Fruit fly (Drosophila melanogaster) S2 (cell line): ENCODE measurements around the gene CG5846.

Source experiments
- CG8478 ChIP-seq: fragments of >200 bp; optimal IDR thresholded peaks from 2 replicates; lab custom pipeline; 2018
- CTCF ChIP-seq, 2 experiments: fragments of >200 bp; optimal IDR thresholded peaks; 2 replicates each; lab custom pipeline; 2018

The CG5846 gene

dm6 chr2L:9956993-9957652 is at the start of gene CG5846, which contains the start of gene CG4658:
TSS of gene CG5846 (minus strand) at chr2L:9957237.
TSS of gene CG4658 (plus strand) at chr2L:9957132.
- TF ChIP-seq CG8478 (lab: Kevin White, UChicago) (no peak), CTCF (optimal IDR thresholded peaks at IDR 0.05; lab: Kevin White, UChicago) (no peak)

dm6 chr2L:10004574-10004973 is 47.5 kb upstream of the CG5846 start:
- TF ChIP-seq CG8478 (lab: Kevin White, UChicago) (no peak), CTCF (optimal IDR thresholded peaks at IDR 0.05; lab: Kevin White, UChicago) (no peak)

dm6 chr2L:10003593-10003992 is 46.6 kb upstream of the CG5846 start, which contains the start of gene Ndf:
TSS of gene Ndf (plus strand) at chr2L:10003832.
- TF ChIP-seq CTCF (optimal IDR thresholded peaks at IDR 0.05; lab: Kevin White, UChicago): peak in 1 of 2 experiments; percentile 20
- TF ChIP-seq CG8478 (lab: Kevin White, UChicago): no peak

- no peak for TF ChIP-seq CTCF (optimal IDR thresholded peaks at IDR 0.05; lab: Kevin White, UChicago)
- no peak for TF ChIP-seq CG8478 (lab: Kevin White, UChicago)
Measured at dm6 chr2L:10002408-10003358, 45.6 kb upstream of the CG5846 start, which contains the start of the genes CG31875 and SoYb. TSS of gene CG31875 (minus strand) at chr2L:10002736. TSS of gene SoYb (minus strand) at chr2L:10002736.

dm6 chr2L:9996553-9996952 is 39.5 kb upstream of the CG5846 start:
- TF ChIP-seq CTCF (optimal IDR thresholded peaks at IDR 0.05; lab: Kevin White, UChicago) (no peak), CG8478 (lab: Kevin White, UChicago) (no peak)

dm6 chr2L:9994382-9994781 is 37.3 kb upstream of the CG5846 start:
- TF ChIP-seq CG8478 (lab: Kevin White, UChicago): no peak
- no peak for TF ChIP-seq CTCF (optimal IDR thresholded peaks at IDR 0.05; lab: Kevin White, UChicago)

dm6 chr2L:9989846-9990506 is 32.9 kb upstream of the CG5846 start:
- TF ChIP-seq CG8478 (lab: Kevin White, UChicago) (no peak), CTCF (optimal IDR thresholded peaks at IDR 0.05; lab: Kevin White, UChicago) (no peak)

- TF ChIP-seq CG8478 (lab: Kevin White, UChicago) (no peak), CTCF (optimal IDR thresholded peaks at IDR 0.05; lab: Kevin White, UChicago) (no peak)
Measured at dm6 chr2L:9989275-9989674, 32.2 kb upstream of the CG5846 start.

dm6 chr2L:9988201-9988990 is 31.4 kb upstream of the CG5846 start:
- no peak for TF ChIP-seq CTCF (optimal IDR thresholded peaks at IDR 0.05; lab: Kevin White, UChicago)
- no peak for TF ChIP-seq CG8478 (lab: Kevin White, UChicago)

dm6 chr2L:9986402-9987350 is 29.6 kb upstream of the CG5846 start:
- TF ChIP-seq CG8478 (lab: Kevin White, UChicago) (no peak), CTCF (optimal IDR thresholded peaks at IDR 0.05; lab: Kevin White, UChicago) (no peak)

dm6 chr2L:9984078-9984772 is 27.2 kb upstream of the CG5846 start, which contains the start of gene bib:
TSS of gene bib (plus strand) at chr2L:9984645.
- TF ChIP-seq CG8478 (lab: Kevin White, UChicago): no peak
- no peak for TF ChIP-seq CTCF (optimal IDR thresholded peaks at IDR 0.05; lab: Kevin White, UChicago)

- TF ChIP-seq CTCF (optimal IDR thresholded peaks at IDR 0.05; lab: Kevin White, UChicago): no peak
- TF ChIP-seq CG8478 (lab: Kevin White, UChicago): no peak
Measured at dm6 chr2L:9982516-9982915, 25.5 kb upstream of the CG5846 start.
